Worm (Caenorhabditis elegans): ENCODE data around the gene lin-32.

The lin-32 gene

DNA sequence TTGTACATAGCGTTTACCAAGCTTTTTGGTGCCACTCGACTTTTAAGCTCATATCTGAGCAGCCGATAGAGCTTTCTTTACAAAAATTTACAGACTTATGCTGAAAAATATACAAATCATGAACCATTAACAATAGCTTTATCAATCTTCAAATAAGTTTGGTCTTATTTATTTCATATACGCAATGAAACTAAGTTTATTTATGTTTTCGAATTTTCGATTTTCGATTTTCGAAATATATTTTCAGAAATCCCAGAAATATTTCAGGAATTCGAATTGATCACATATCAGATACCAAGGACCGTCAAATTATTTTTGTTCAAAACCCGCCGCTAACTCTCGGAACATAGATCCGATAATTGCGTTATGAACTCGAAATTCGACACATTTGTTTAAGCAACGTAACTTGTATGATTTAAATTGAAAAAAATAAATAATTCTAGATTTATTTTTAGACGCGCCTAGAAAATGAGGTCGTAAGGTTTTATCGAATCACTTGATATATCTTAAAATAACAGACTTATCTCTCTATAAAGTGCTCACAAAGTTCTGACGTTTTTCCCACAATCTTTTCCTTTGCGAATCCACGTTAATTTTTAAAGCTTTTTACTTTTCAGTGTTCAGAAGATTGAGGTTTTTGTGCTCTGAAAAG, 11.4 kb upstream of the lin-32 start:
- TF ChIP-seq nhr-20 (tag; optimal IDR thresholded peaks at IDR 0.05) (no peak), elt-2 (tag; optimal IDR thresholded peaks at IDR 0.05) (no peak), nhr-47 (tag; optimal IDR thresholded peaks at IDR 0.05) (peak; percentile 16), nhr-85 (tag) (peak; percentile 34), lsy-2 (tag; optimal IDR thresholded peaks at IDR 0.05) (peak in 1 of 2 experiments; percentile 53), ceh-88 (GFP tag; IDR thresholded peaks at IDR 0.05) (no peak), pag-3 (tag; optimal IDR thresholded peaks at IDR 0.05; ENCODE audit: borderline replicate concordance, insufficient read depth) (no peak)

DNA sequence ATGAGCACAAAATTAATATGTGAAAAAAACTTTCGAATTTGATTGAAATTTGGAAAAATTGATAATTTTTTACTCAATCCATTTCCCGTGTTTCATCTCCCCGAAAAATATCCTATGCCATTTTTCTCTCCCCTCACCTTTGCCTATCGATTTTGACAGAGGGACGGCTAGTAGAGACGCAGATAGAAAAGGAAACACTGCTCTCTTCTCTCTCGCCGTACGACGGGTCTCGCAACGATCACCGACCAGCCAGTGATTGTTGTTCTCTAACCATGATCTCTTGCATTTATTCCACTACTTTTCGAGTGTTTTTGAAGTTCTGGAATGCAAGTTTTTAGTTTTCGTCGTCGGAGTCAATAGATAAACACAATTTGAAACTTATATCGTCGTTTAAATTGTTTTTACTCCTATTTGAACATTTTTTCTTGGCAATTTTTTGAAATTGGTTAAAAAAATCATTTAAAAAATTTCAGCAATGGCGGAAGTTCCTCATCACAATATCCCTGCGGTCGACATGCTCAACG, 7.6 kb upstream of the lin-32 start, which contains the start of gene vha-15:
Gene vha-15, plus strand, starts transcription at position 474 of the 524 bp plus-strand sequence.
- peak; percentile 44 for TF ChIP-seq nhr-237 (tag; optimal IDR thresholded peaks at IDR 0.05)
- TF ChIP-seq C34B4.2 (tag; optimal IDR thresholded peaks at IDR 0.05) = no peak
- TF ChIP-seq lin-39 (tag; optimal IDR thresholded peaks at IDR 0.05) = no peak
- no peak for TF ChIP-seq unc-98 (GFP tag; IDR thresholded peaks at IDR 0.05)
- no peak for TF ChIP-seq alr-1 (tag; optimal IDR thresholded peaks at IDR 0.05; ENCODE audit: borderline replicate concordance)
- no peak for TF ChIP-seq sup-37 (GFP tag; optimal IDR thresholded peaks at IDR 0.05)
- TF ChIP-seq efl-1 (optimal IDR thresholded peaks at IDR 0.05) = peak; percentile 72 to 87
- TF ChIP-seq efl-1 (GFP tag; optimal IDR thresholded peaks at IDR 0.05 in 1 of 2) = peak; percentile 49 to 92
- no peak for TF ChIP-seq aly-2 (tag; optimal IDR thresholded peaks at IDR 0.05)
- peak; percentile 76 for TF ChIP-seq fkh-8 (tag; optimal IDR thresholded peaks at IDR 0.05)
- peak; percentile 41 for TF ChIP-seq irx-1 (tag; optimal IDR thresholded peaks at IDR 0.05)
- no peak for TF ChIP-seq nhr-76 (tag; optimal IDR thresholded peaks at IDR 0.05)
- TF ChIP-seq lin-13 (GFP tag; optimal IDR thresholded peaks at IDR 0.05) = peak; percentile 61
- TF ChIP-seq efl-3 (GFP tag; optimal IDR thresholded peaks at IDR 0.05) = no peak
- no peak for TF ChIP-seq vab-15 (tag; optimal IDR thresholded peaks at IDR 0.05)
- no peak for TF ChIP-seq ceh-63 (GFP tag; optimal IDR thresholded peaks at IDR 0.05)
- peak; percentile 16 for TF ChIP-seq elt-2 (tag; optimal IDR thresholded peaks at IDR 0.05)
- TF ChIP-seq xbp-1 (tag; optimal IDR thresholded peaks at IDR 0.05) = peak; percentile 75
- peak; percentile 84 for TF ChIP-seq rnt-1 (tag; optimal IDR thresholded peaks at IDR 0.05)
- peak; percentile 68 for TF ChIP-seq nhr-90 (tag; optimal IDR thresholded peaks at IDR 0.05; ENCODE audit: poor library complexity)
- peak; percentile 50 for TF ChIP-seq lin-15B (tag; optimal IDR thresholded peaks at IDR 0.05)
- no peak for TF ChIP-seq zag-1 (tag; optimal IDR thresholded peaks at IDR 0.05)
- peak; percentile 89 for TF ChIP-seq nhr-85 (tag)
- peak; percentile 83 for TF ChIP-seq tbx-2 (tag; optimal IDR thresholded peaks at IDR 0.05)
- TF ChIP-seq C16A3.4 (tag; optimal IDR thresholded peaks at IDR 0.05) = peak; percentile 67
- TF ChIP-seq dsc-1 (tag; optimal IDR thresholded peaks at IDR 0.05) = peak; percentile 63
- peak; percentile 69 for TF ChIP-seq jun-1 (tag; optimal IDR thresholded peaks at IDR 0.05)
- peak; percentile 72 for TF ChIP-seq unc-86 (tag; optimal IDR thresholded peaks at IDR 0.05)
- TF ChIP-seq lin-35 (GFP tag; optimal IDR thresholded peaks at IDR 0.05) = peak; percentile 68 to 87
- TF ChIP-seq unc-130 (tag; optimal IDR thresholded peaks at IDR 0.05) = no peak
- no peak for TF ChIP-seq zip-4 (GFP tag; optimal IDR thresholded peaks at IDR 0.05)
- peak; percentile 46 for TF ChIP-seq hpl-2 (GFP tag; optimal IDR thresholded peaks at IDR 0.05)
- TF ChIP-seq nhr-20 (tag; optimal IDR thresholded peaks at IDR 0.05) = peak; percentile 84
- no peak for TF ChIP-seq ama-1 (optimal IDR thresholded peaks at IDR 0.05)
- peak; percentile 60 for TF ChIP-seq isw-1 (GFP tag; IDR thresholded peaks at IDR 0.05)
- no peak for TF ChIP-seq ceh-90 (tag; optimal IDR thresholded peaks at IDR 0.05)
- TF ChIP-seq grh-1 (GFP tag; IDR thresholded peaks at IDR 0.05) = peak; percentile 50; the same call in 1 of the 2 replicates
- TF ChIP-seq fos-1 (tag; optimal IDR thresholded peaks at IDR 0.05) = peak; percentile 77
- TF ChIP-seq pqm-1 (tag; optimal IDR thresholded peaks at IDR 0.05) = no peak
- TF ChIP-seq ztf-11 (tag; optimal IDR thresholded peaks at IDR 0.05) = no peak
- no peak for TF ChIP-seq Y116A8C.19 (tag; optimal IDR thresholded peaks at IDR 0.05; ENCODE audit: borderline replicate concordance)
- no peak for TF ChIP-seq nhr-12 (tag; optimal IDR thresholded peaks at IDR 0.05)
- TF ChIP-seq tlp-1 (tag; optimal IDR thresholded peaks at IDR 0.05) = no peak
- no peak for TF ChIP-seq sptf-1 (tag; optimal IDR thresholded peaks at IDR 0.05)
- TF ChIP-seq mdl-1 (tag; optimal IDR thresholded peaks at IDR 0.05) = peak in 1 of 2 experiments; percentile 65
- TF ChIP-seq nhr-71 (tag; optimal IDR thresholded peaks at IDR 0.05) = peak; percentile 89
- TF ChIP-seq lsy-2 (tag; optimal IDR thresholded peaks at IDR 0.05) = peak; percentile 89 to 95

All from whole organism, L1 larva.